Fruit fly (Drosophila melanogaster) whole organism, embryonic: ENCODE data around the gene CG5828.
A peak's percentile ranks its signal among the peaks of the same experiment; 100 is the strongest.

Source experiments
- Bteb2 ChIP-seq: fragments of 200-800 bp; sonication (Bioruptor generic); optimal IDR thresholded peaks from 2 replicates; lab custom pipeline; 2016; ENCODE audit warnings: missing biosample characterization, missing genetic modification characterization
- C15 ChIP-seq: fragments of 200-800 bp; sonication (Bioruptor generic); IDR thresholded peaks from 3 replicates; pipeline ENCODE4 v1.3.6; 2022; ENCODE audit warnings: missing biosample characterization, missing genetic modification characterization
- CG10321 ChIP-seq: fragments of 200-800 bp; sonication (Bioruptor generic); IDR thresholded peaks from 2 replicates; pipeline ENCODE4 v1.3.6; 2022; ENCODE audit warnings: missing biosample characterization, missing genetic modification characterization
- CG10431 ChIP-seq: fragments of 200-800 bp; sonication (Bioruptor generic); optimal IDR thresholded peaks from 3 replicates; lab custom pipeline; 2018; ENCODE audit warnings: missing biosample characterization, mild to moderate bottlenecking, missing genetic modification characterization
- CG10543 ChIP-seq: fragments of 200-800 bp; sonication (Bioruptor generic); optimal IDR thresholded peaks from 3 replicates; lab custom pipeline; 2017; ENCODE audit warnings: missing biosample characterization, mild to moderate bottlenecking, missing genetic modification characterization, moderate library complexity
- CG11504 ChIP-seq: fragments of 200-800 bp; sonication (Bioruptor generic); optimal IDR thresholded peaks from 3 replicates; lab custom pipeline; 2019; ENCODE audit warnings: missing biosample characterization, mild to moderate bottlenecking, missing genetic modification characterization, moderate library complexity
- CG11696 ChIP-seq: fragments of 200-800 bp; sonication (Bioruptor generic); IDR thresholded peaks from 2 replicates; pipeline ENCODE4 v1.3.6; 2022; ENCODE audit warnings: missing biosample characterization, missing genetic modification characterization
- CG12104 ChIP-seq: fragments of 200-800 bp; sonication (Bioruptor generic); optimal IDR thresholded peaks from 3 replicates; lab custom pipeline; 2016; ENCODE audit warnings: missing biosample characterization, missing genetic modification characterization
- CG12219 ChIP-seq: fragments of 200-800 bp; sonication (Bioruptor generic); optimal IDR thresholded peaks from 3 replicates; lab custom pipeline; 2018; ENCODE audit warnings: missing biosample characterization, mild to moderate bottlenecking, missing genetic modification characterization
- CG12942 ChIP-seq: fragments of 200-800 bp; sonication (Bioruptor generic); optimal IDR thresholded peaks from 3 replicates; lab custom pipeline; 2016; ENCODE audit warnings: missing biosample characterization, missing genetic modification characterization
- CG14014 ChIP-seq: fragments of 200-800 bp; sonication (Bioruptor generic); IDR thresholded peaks from 2 replicates; pipeline ENCODE4 v1.3.6; 2022; ENCODE audit warnings: missing biosample characterization, missing genetic modification characterization
- CG15011 ChIP-seq: fragments of 200-800 bp; sonication (Bioruptor generic); optimal IDR thresholded peaks from 3 replicates; lab custom pipeline; 2018; ENCODE audit warnings: missing biosample characterization, mild to moderate bottlenecking, missing genetic modification characterization
- CG17568 ChIP-seq: fragments of 200-800 bp; sonication (Bioruptor generic); optimal IDR thresholded peaks from 2 replicates; lab custom pipeline; 2018; ENCODE audit warnings: missing biosample characterization, mild to moderate bottlenecking, missing genetic modification characterization, moderate library complexity
- CG17612 ChIP-seq: fragments of 200-800 bp; sonication (Bioruptor generic); IDR thresholded peaks from 2 replicates; pipeline ENCODE4 v1.3.6; 2022; ENCODE audit warnings: missing biosample characterization, missing genetic modification characterization
- CG2712 ChIP-seq: fragments of 200-800 bp; optimal IDR thresholded peaks from 3 replicates; lab custom pipeline; 2019; ENCODE audit warnings: missing biosample characterization, mild to moderate bottlenecking, missing genetic modification characterization, moderate library complexity
- CG31365 ChIP-seq: fragments of 200-800 bp; sonication (Bioruptor generic); optimal IDR thresholded peaks from 2 replicates; lab custom pipeline; 2018; ENCODE audit warnings: missing biosample characterization, mild to moderate bottlenecking, missing genetic modification characterization
- CG31441 ChIP-seq: fragments of 200-800 bp; sonication (Bioruptor generic); IDR thresholded peaks from 2 replicates; pipeline ENCODE4 v1.3.6; 2022; ENCODE audit warnings: missing biosample characterization, missing genetic modification characterization
- CG33213 ChIP-seq: fragments of 200-800 bp; sonication (Bioruptor generic); optimal IDR thresholded peaks from 3 replicates; lab custom pipeline; 2016; ENCODE audit warnings: missing biosample characterization, missing genetic modification characterization
- CG34224 ChIP-seq: fragments of 200-800 bp; sonication (Bioruptor generic); IDR thresholded peaks from 3 replicates; pipeline ENCODE4 v1.3.6; 2022; ENCODE audit warnings: missing biosample characterization, missing genetic modification characterization; ENCODE audit not compliant: partially characterized antibody
- CG4328 ChIP-seq: fragments of 200-800 bp; sonication (Bioruptor generic); optimal IDR thresholded peaks from 3 replicates; lab custom pipeline; 2017; ENCODE audit warnings: missing biosample characterization, missing genetic modification reagents, missing genetic modification characterization
- CG4854 ChIP-seq: fragments of 200-800 bp; sonication (Bioruptor generic); optimal IDR thresholded peaks from 2 replicates; lab custom pipeline; 2016; ENCODE audit warnings: missing biosample characterization, missing genetic modification characterization, inconsistent platforms
- CG6765 ChIP-seq: fragments of 200-800 bp; sonication (Bioruptor generic); optimal IDR thresholded peaks from 3 replicates; lab custom pipeline; 2017; ENCODE audit warnings: missing biosample characterization, mild to moderate bottlenecking, missing genetic modification characterization
- CG7963 ChIP-seq: fragments of 200-800 bp; sonication (Bioruptor generic); IDR thresholded peaks from 3 replicates; pipeline ENCODE4 v1.3.6; 2022; ENCODE audit warnings: missing biosample characterization, missing genetic modification characterization; ENCODE audit not compliant: partially characterized antibody
- CG7987 ChIP-seq: fragments of 200-800 bp; sonication (Bioruptor generic); optimal IDR thresholded peaks from 2 replicates; lab custom pipeline; 2018; ENCODE audit warnings: missing biosample characterization, mild to moderate bottlenecking, missing genetic modification characterization, moderate library complexity
- Dbx ChIP-seq: fragments of 200-800 bp; sonication (Bioruptor generic); IDR thresholded peaks from 3 replicates; pipeline ENCODE4 v1.3.6; 2022; ENCODE audit warnings: missing biosample characterization, missing genetic modification characterization
- Dip3 ChIP-seq: fragments of 200-800 bp; sonication (Bioruptor generic); optimal IDR thresholded peaks from 3 replicates; lab custom pipeline; 2016; ENCODE audit warnings: missing biosample characterization, missing genetic modification characterization
- Doc3 ChIP-seq: fragments of 200-800 bp; sonication (Bioruptor generic); IDR thresholded peaks from 3 replicates; pipeline ENCODE4 v1.3.6; 2022; ENCODE audit warnings: missing biosample characterization, missing genetic modification characterization; ENCODE audit not compliant: partially characterized antibody
- E2f2 ChIP-seq: fragments of 200-800 bp; sonication (Bioruptor generic); IDR thresholded peaks from 2 replicates; pipeline ENCODE4 v1.3.6; 2022; ENCODE audit warnings: missing biosample characterization, missing genetic modification characterization
- Eip74EF ChIP-seq, 2 experiments: fragments of 200-800 bp in 1 of 2; fragments of >200 bp in 1 of 2; sonication (Bioruptor generic) in 1 of 2; optimal IDR thresholded peaks; 2 replicates each; lab custom pipeline; 2017 to 2019; ENCODE audit warnings: missing biosample characterization in 2 of 2, missing genetic modification characterization in 2 of 2, mild to moderate bottlenecking in 1 of 2, moderate library complexity in 1 of 2
- Ets97D ChIP-seq: fragments of 200-800 bp; sonication (Bioruptor generic); optimal IDR thresholded peaks from 3 replicates; lab custom pipeline; 2016; ENCODE audit warnings: missing biosample characterization, missing genetic modification characterization
- Hsf ChIP-seq: fragments of 200-800 bp; sonication (Bioruptor generic); optimal IDR thresholded peaks from 3 replicates; lab custom pipeline; 2016; ENCODE audit warnings: missing biosample characterization, missing genetic modification characterization
- Lpt ChIP-seq: fragments of >200 bp; optimal IDR thresholded peaks from 2 replicates; lab custom pipeline; 2018; ENCODE audit warnings: missing biosample characterization, missing genetic modification characterization
- MBD-R2 ChIP-seq: fragments of 200-800 bp; sonication (Bioruptor generic); IDR thresholded peaks from 2 replicates; pipeline ENCODE4 v1.3.6; 2022; ENCODE audit warnings: missing biosample characterization, missing genetic modification characterization
- Optix ChIP-seq: fragments of 200-800 bp; sonication (Bioruptor generic); IDR thresholded peaks from 3 replicates; pipeline ENCODE4 v1.3.6; 2022; ENCODE audit warnings: missing biosample characterization, missing genetic modification characterization
- Sox102F ChIP-seq: fragments of 200-800 bp; sonication (Bioruptor generic); optimal IDR thresholded peaks from 2 replicates; lab custom pipeline; 2018; ENCODE audit warnings: missing biosample characterization, mild to moderate bottlenecking, missing genetic modification characterization, moderate library complexity
- Sry-β ChIP-seq: fragments of 200-800 bp; sonication (Bioruptor generic); optimal IDR thresholded peaks from 2 replicates; lab custom pipeline; 2018; ENCODE audit warnings: missing biosample characterization, mild to moderate bottlenecking, missing genetic modification characterization, moderate library complexity
- Sry-δ ChIP-seq: fragments of 200-800 bp; sonication (Bioruptor generic); optimal IDR thresholded peaks from 2 replicates; lab custom pipeline; 2016; ENCODE audit warnings: missing biosample characterization, missing genetic modification characterization
- Xbp1 ChIP-seq: fragments of 200-800 bp; sonication (Bioruptor generic); optimal IDR thresholded peaks from 3 replicates; lab custom pipeline; 2016; ENCODE audit warnings: missing biosample characterization, mild to moderate bottlenecking, missing genetic modification characterization
- ara ChIP-seq: fragments of 200-800 bp; sonication (Bioruptor generic); IDR thresholded peaks from 2 replicates; pipeline ENCODE4 v1.3.6; 2022; ENCODE audit warnings: missing biosample characterization, missing genetic modification characterization
- cg ChIP-seq: fragments of 200-800 bp; sonication (Bioruptor generic); optimal IDR thresholded peaks from 3 replicates; lab custom pipeline; 2019; ENCODE audit warnings: missing biosample characterization, mild to moderate bottlenecking, missing genetic modification characterization, moderate library complexity
- crc ChIP-seq: fragments of 200-800 bp; sonication (Bioruptor generic); optimal IDR thresholded peaks from 2 replicates; lab custom pipeline; 2016; ENCODE audit warnings: missing biosample characterization, missing genetic modification characterization
- dan ChIP-seq: fragments of 200-800 bp; sonication (Bioruptor generic); IDR thresholded peaks from 2 replicates; pipeline ENCODE4 v1.3.6; 2022; ENCODE audit warnings: missing biosample characterization, missing genetic modification characterization
- dati ChIP-seq: fragments of 200-800 bp; sonication (Bioruptor generic); IDR thresholded peaks from 2 replicates; pipeline ENCODE4 v1.3.6; 2022; ENCODE audit warnings: missing biosample characterization, missing genetic modification characterization
- ftz-f1 ChIP-seq: fragments of 200-800 bp; sonication (Bioruptor generic); optimal IDR thresholded peaks from 2 replicates; lab custom pipeline; 2016; ENCODE audit warnings: missing biosample characterization, missing genetic modification characterization
- fu2 ChIP-seq: fragments of 200-800 bp; sonication (Bioruptor generic); optimal IDR thresholded peaks from 2 replicates; lab custom pipeline; 2016; ENCODE audit warnings: missing biosample characterization, missing genetic modification characterization
- gcm2 ChIP-seq: fragments of 200-800 bp; sonication (Bioruptor generic); optimal IDR thresholded peaks from 2 replicates; lab custom pipeline; 2016; ENCODE audit warnings: missing biosample characterization, missing genetic modification characterization
- jigr1 ChIP-seq: fragments of 200-800 bp; sonication (Bioruptor generic); IDR thresholded peaks from 3 replicates; pipeline ENCODE4 v1.3.6; 2022; ENCODE audit warnings: missing biosample characterization, missing genetic modification characterization
- oc ChIP-seq: fragments of 200-800 bp; sonication (Bioruptor generic); optimal IDR thresholded peaks from 2 replicates; lab custom pipeline; 2018; ENCODE audit warnings: missing biosample characterization, mild to moderate bottlenecking, missing genetic modification characterization, moderate library complexity
- stwl ChIP-seq: fragments of 200-800 bp; sonication (Bioruptor generic); optimal IDR thresholded peaks from 3 replicates; lab custom pipeline; 2018; ENCODE audit warnings: missing biosample characterization, mild to moderate bottlenecking, missing genetic modification characterization, moderate library complexity
- ttk ChIP-seq: fragments of 200-800 bp; sonication (Bioruptor generic); IDR thresholded peaks from 2 replicates; pipeline ENCODE4 v2.1.2; 2022; ENCODE audit warnings: missing biosample characterization, missing genetic modification characterization

The CG5828 gene

dm6 chr2L:5059645-5060254 lies 34.0 kb upstream of the CG5828 start, which contains the start of gene Rpn11 (continued):
- peak; percentile 51 for TF ChIP-seq CG12104 (GFP tag; lab: Kevin White, UChicago)
- no peak for TF ChIP-seq C15
- TF ChIP-seq fu2 (GFP tag; lab: Kevin White, UChicago), result peak; percentile 16
- TF ChIP-seq dan, result no peak
- no peak for TF ChIP-seq CG11696 (GFP tag; lab: Robert Waterston, UW)
- TF ChIP-seq CG34224 (GFP tag; lab: Robert Waterston, UW), result 0 out of 3 replicates have a peak, but pooled peaks have one; percentile 42
- no peak for TF ChIP-seq Lpt (GFP tag; lab: Kevin White, UChicago)
- TF ChIP-seq CG17568, result peak; percentile 23
- TF ChIP-seq dati (GFP tag; lab: Robert Waterston, UW), result no peak
- TF ChIP-seq CG31365 (tag; lab: Kevin White, UChicago), result no peak
- peak; percentile 73 for TF ChIP-seq CG31441
- TF ChIP-seq CG2712, result peak; percentile 76
- peak in 1 of 2 experiments; percentile 37 for TF ChIP-seq Eip74EF (GFP tag; optimal IDR thresholded peaks at IDR 0.05; lab: Kevin White, UChicago)
- peak; percentile 31 for TF ChIP-seq CG15011 (GFP tag; lab: Kevin White, UChicago)
- no peak for TF ChIP-seq CG7987 (GFP tag; lab: Kevin White, UChicago)
- no peak for TF ChIP-seq CG12219 (GFP tag; lab: Kevin White, UChicago)
- no peak for TF ChIP-seq oc (tag; lab: Kevin White, UChicago)
- TF ChIP-seq stwl (tag; lab: Kevin White, UChicago), result peak; percentile 43
- peak; percentile 73 for TF ChIP-seq MBD-R2
- TF ChIP-seq ara, result 0 out of 2 replicates have a peak, but pooled peaks have one; percentile 18
- TF ChIP-seq Bteb2 (GFP tag; lab: Kevin White, UChicago), result no peak
- peak; percentile 97 for TF ChIP-seq Sry-β
- peak; percentile 64 for TF ChIP-seq Sox102F (GFP tag; lab: Kevin White, UChicago)
- no peak for TF ChIP-seq jigr1 (GFP tag; lab: Robert Waterston, UW)
- TF ChIP-seq Optix (GFP tag; lab: Robert Waterston, UW), result no peak
- TF ChIP-seq CG4328 (GFP tag; lab: Kevin White, UChicago), result peak; percentile 60
- TF ChIP-seq Dip3 (GFP tag; lab: Kevin White, UChicago), result peak; percentile 34
- TF ChIP-seq ttk (GFP tag; lab: Robert Waterston, UW), result no peak
- TF ChIP-seq Doc3 (GFP tag; lab: Robert Waterston, UW), result 0 out of 3 replicates have a peak, but pooled peaks have one; percentile 33
- no peak for TF ChIP-seq gcm2
- no peak for TF ChIP-seq CG10431
- peak; percentile 24 for TF ChIP-seq Ets97D (GFP tag; lab: Kevin White, UChicago)
- peak; percentile 73 for TF ChIP-seq CG11504 (tag; lab: Kevin White, UChicago)
- TF ChIP-seq Hsf (GFP tag; lab: Kevin White, UChicago), result peak; percentile 59
- TF ChIP-seq CG10543 (GFP tag; lab: Kevin White, UChicago), result peak; percentile 81
- TF ChIP-seq CG12942 (GFP tag; lab: Kevin White, UChicago), result peak; percentile 25
- TF ChIP-seq CG14014 (GFP tag; lab: Robert Waterston, UW), result no peak
- no peak for TF ChIP-seq ftz-f1 (GFP tag; lab: Kevin White, UChicago)
- TF ChIP-seq cg, result no peak
- TF ChIP-seq CG4854 (GFP tag; lab: Kevin White, UChicago), result peak; percentile 19
- peak; percentile 85 for TF ChIP-seq E2f2 (GFP tag; lab: Robert Waterston, UW)
- no peak for TF ChIP-seq CG33213 (GFP tag; lab: Kevin White, UChicago)
- no peak for TF ChIP-seq CG17612 (GFP tag; lab: Robert Waterston, UW)
- TF ChIP-seq CG7963 (GFP tag; lab: Robert Waterston, UW), result no peak
- no peak for TF ChIP-seq crc (GFP tag; lab: Kevin White, UChicago)
- TF ChIP-seq Xbp1 (GFP tag; lab: Kevin White, UChicago), result peak; percentile 53
- TF ChIP-seq Dbx (GFP tag; lab: Robert Waterston, UW), result peak; percentile 24; the same call in 1 of the 3 replicates
- no peak for TF ChIP-seq CG6765 (GFP tag; lab: Kevin White, UChicago)
- peak; percentile 51 for TF ChIP-seq Sry-δ (GFP tag; lab: Kevin White, UChicago)
- no peak for TF ChIP-seq CG10321 (GFP tag; lab: Robert Waterston, UW)
